Fruit fly (Drosophila melanogaster) whole organism, embryonic: ENCODE measurements around the gene CG33325.

Source experiments
- Abd-B ChIP-seq: fragments of 200-800 bp; sonication (Bioruptor generic); optimal IDR thresholded peaks from 2 replicates; lab custom pipeline; 2018; ENCODE audit warnings: missing biosample characterization, mild to moderate bottlenecking, missing genetic modification characterization, moderate library complexity
- Bgb ChIP-seq: fragments of 200-800 bp; sonication (Bioruptor generic); IDR thresholded peaks from 2 replicates; pipeline ENCODE4 v1.3.6; 2022; ENCODE audit warnings: missing biosample characterization, missing genetic modification characterization; ENCODE audit not compliant: partially characterized antibody
- CG10462 ChIP-seq: fragments of 200-800 bp; sonication (Bioruptor generic); optimal IDR thresholded peaks from 2 replicates; lab custom pipeline; 2016; ENCODE audit warnings: missing biosample characterization, missing genetic modification characterization
- CG11696 ChIP-seq: fragments of 200-800 bp; sonication (Bioruptor generic); IDR thresholded peaks from 2 replicates; pipeline ENCODE4 v1.3.6; 2022; ENCODE audit warnings: missing biosample characterization, missing genetic modification characterization
- CG12299 ChIP-seq: fragments of 200-800 bp; sonication (Bioruptor generic); optimal IDR thresholded peaks from 2 replicates; lab custom pipeline; 2018; ENCODE audit warnings: missing biosample characterization, mild to moderate bottlenecking, missing genetic modification characterization
- CG12769 ChIP-seq: fragments of 200-800 bp; sonication (Bioruptor generic); optimal IDR thresholded peaks from 2 replicates; lab custom pipeline; 2019; ENCODE audit warnings: missing biosample characterization, mild to moderate bottlenecking, missing genetic modification characterization, moderate library complexity
- CG15269 ChIP-seq: fragments of 200-800 bp; sonication (Bioruptor generic); optimal IDR thresholded peaks from 2 replicates; lab custom pipeline; 2018; ENCODE audit warnings: missing biosample characterization, mild to moderate bottlenecking, missing genetic modification characterization, moderate library complexity
- CG15514 ChIP-seq: fragments of 200-800 bp; sonication (Bioruptor generic); optimal IDR thresholded peaks from 3 replicates; lab custom pipeline; 2017; ENCODE audit warnings: missing biosample characterization, missing genetic modification characterization, mild to moderate bottlenecking, moderate library complexity, missing genetic modification reagents
- CG18764 ChIP-seq: fragments of 200-800 bp; sonication (Bioruptor generic); optimal IDR thresholded peaks from 3 replicates; lab custom pipeline; 2016; ENCODE audit warnings: missing biosample characterization, missing genetic modification characterization
- CG2199 ChIP-seq: fragments of 200-800 bp; sonication (Bioruptor generic); IDR thresholded peaks from 3 replicates; pipeline ENCODE4 v1.3.6; 2022; ENCODE audit warnings: missing biosample characterization, missing genetic modification characterization
- CG30020 ChIP-seq: fragments of 200-800 bp; optimal IDR thresholded peaks from 2 replicates; lab custom pipeline; 2019; ENCODE audit warnings: missing biosample characterization, mild to moderate bottlenecking, missing genetic modification characterization, moderate library complexity
- CG31224 ChIP-seq: fragments of 200-800 bp; sonication (Bioruptor generic); IDR thresholded peaks from 2 replicates; pipeline ENCODE4 v1.3.6; 2022; ENCODE audit warnings: missing biosample characterization, missing genetic modification characterization
- CG4328 ChIP-seq: fragments of 200-800 bp; sonication (Bioruptor generic); optimal IDR thresholded peaks from 3 replicates; lab custom pipeline; 2017; ENCODE audit warnings: missing biosample characterization, missing genetic modification reagents, missing genetic modification characterization
- CG4730 ChIP-seq: fragments of 200-800 bp; sonication (Bioruptor generic); IDR thresholded peaks from 2 replicates; pipeline ENCODE4 v1.3.6; 2022; ENCODE audit warnings: missing biosample characterization, missing genetic modification characterization
- CG6791 ChIP-seq: fragments of 200-800 bp; sonication (Bioruptor generic); IDR thresholded peaks from 3 replicates; pipeline ENCODE4 v1.3.6; 2022; ENCODE audit warnings: missing biosample characterization, missing genetic modification characterization; ENCODE audit not compliant: partially characterized antibody
- CG7271 ChIP-seq: fragments of 200-800 bp; sonication (Bioruptor generic); optimal IDR thresholded peaks from 2 replicates; lab custom pipeline; 2018; ENCODE audit warnings: missing biosample characterization, mild to moderate bottlenecking, missing genetic modification characterization, moderate library complexity
- CG8089 ChIP-seq: fragments of 200-800 bp; sonication (Bioruptor generic); optimal IDR thresholded peaks from 3 replicates; lab custom pipeline; 2016; ENCODE audit warnings: missing biosample characterization, missing genetic modification characterization
- CG9215 ChIP-seq: fragments of 200-800 bp; sonication (Bioruptor generic); IDR thresholded peaks from 2 replicates; pipeline ENCODE4 v1.3.6; 2022; ENCODE audit warnings: missing biosample characterization, missing genetic modification characterization
- D19A ChIP-seq: fragments of 200-800 bp; optimal IDR thresholded peaks from 3 replicates; lab custom pipeline; 2019; ENCODE audit warnings: missing biosample characterization, mild to moderate bottlenecking, missing genetic modification characterization, moderate library complexity
- Dref ChIP-seq: fragments of 200-800 bp; sonication (Bioruptor generic); IDR thresholded peaks from 2 replicates; pipeline ENCODE4 v1.3.6; 2022; ENCODE audit warnings: missing biosample characterization, missing genetic modification characterization
- Eip74EF ChIP-seq, 2 experiments: fragments of 200-800 bp in 1 of 2; fragments of >200 bp in 1 of 2; sonication (Bioruptor generic) in 1 of 2; optimal IDR thresholded peaks; 2 replicates each; lab custom pipeline; 2017 to 2019; ENCODE audit warnings: missing biosample characterization in 2 of 2, missing genetic modification characterization in 2 of 2, mild to moderate bottlenecking in 1 of 2, moderate library complexity in 1 of 2
- Hr51 ChIP-seq, 2 experiments: fragments of 200-800 bp; sonication (Bioruptor generic); optimal IDR thresholded peaks; 2 replicates in 1 of 2; 3 replicates in 1 of 2; lab custom pipeline; 2016 to 2018; ENCODE audit warnings: missing biosample characterization in 2 of 2, missing genetic modification characterization in 2 of 2, mild to moderate bottlenecking in 1 of 2, moderate library complexity in 1 of 2
- Lhr ChIP-seq: fragments of 200-800 bp; sonication (Bioruptor generic); optimal IDR thresholded peaks from 3 replicates; lab custom pipeline; 2017; ENCODE audit warnings: mild to moderate bottlenecking, missing biosample characterization, missing genetic modification reagents, missing genetic modification characterization
- MESR4 ChIP-seq: fragments of 200-800 bp; sonication (Bioruptor generic); optimal IDR thresholded peaks from 2 replicates; lab custom pipeline; 2018; ENCODE audit warnings: missing biosample characterization, mild to moderate bottlenecking, missing genetic modification characterization, moderate library complexity
- Max ChIP-seq: fragments of 200-800 bp; sonication (Bioruptor generic); optimal IDR thresholded peaks from 2 replicates; lab custom pipeline; 2016; ENCODE audit warnings: missing biosample characterization, mild to moderate bottlenecking, missing genetic modification characterization
- Mes4 ChIP-seq: fragments of 200-800 bp; sonication (Bioruptor generic); optimal IDR thresholded peaks from 2 replicates; lab custom pipeline; 2016; ENCODE audit warnings: missing biosample characterization, missing genetic modification characterization
- Ravus ChIP-seq: fragments of 200-800 bp; sonication (Bioruptor generic); IDR thresholded peaks from 2 replicates; pipeline ENCODE4 v1.3.6; 2022; ENCODE audit warnings: missing biosample characterization, missing genetic modification characterization
- Xrp1 ChIP-seq: fragments of 200-800 bp; sonication (Bioruptor generic); IDR thresholded peaks from 2 replicates; pipeline ENCODE4 v1.3.6; 2022; ENCODE audit warnings: missing biosample characterization, missing genetic modification characterization
- ac ChIP-seq: fragments of 200-800 bp; sonication (Bioruptor generic); optimal IDR thresholded peaks from 3 replicates; lab custom pipeline; 2017; ENCODE audit warnings: missing biosample characterization, mild to moderate bottlenecking, missing genetic modification characterization
- ato ChIP-seq: fragments of 200-800 bp; sonication (Bioruptor generic); IDR thresholded peaks from 2 replicates; pipeline ENCODE4 v1.3.6; 2022; ENCODE audit warnings: missing biosample characterization, missing genetic modification characterization; ENCODE audit not compliant: partially characterized antibody
- bsh ChIP-seq, 2 experiments: fragments of 200-800 bp; sonication (Bioruptor generic); optimal IDR thresholded peaks; 2 replicates each; lab custom pipeline; 2017 to 2018; ENCODE audit warnings: mild to moderate bottlenecking in 2 of 2, missing biosample characterization in 2 of 2, missing genetic modification characterization in 2 of 2, moderate library complexity in 1 of 2
- chn ChIP-seq: fragments of 200-800 bp; sonication (Bioruptor generic); optimal IDR thresholded peaks from 2 replicates; lab custom pipeline; 2016; ENCODE audit warnings: missing biosample characterization, missing genetic modification characterization
- crol ChIP-seq: fragments of 200-800 bp; sonication (Bioruptor generic); IDR thresholded peaks from 2 replicates; pipeline ENCODE4 v1.3.6; 2022; ENCODE audit warnings: missing biosample characterization, missing genetic modification characterization
- dimm ChIP-seq: fragments of 200-800 bp; sonication (Bioruptor generic); IDR thresholded peaks from 2 replicates; pipeline ENCODE4 v1.3.6; 2022; ENCODE audit warnings: missing biosample characterization, missing genetic modification characterization
- eve ChIP-seq, 2 experiments: fragments of >200 bp; optimal IDR thresholded peaks; 2 replicates each; lab custom pipeline; 2017; ENCODE audit warnings: missing biosample characterization in 2 of 2, missing genetic modification characterization in 2 of 2
- fd3F ChIP-seq: fragments of 200-800 bp; sonication (Bioruptor generic); optimal IDR thresholded peaks from 2 replicates; lab custom pipeline; 2018; ENCODE audit warnings: missing biosample characterization, mild to moderate bottlenecking, missing genetic modification characterization, moderate library complexity
- ftz-f1 ChIP-seq: fragments of 200-800 bp; sonication (Bioruptor generic); optimal IDR thresholded peaks from 2 replicates; lab custom pipeline; 2016; ENCODE audit warnings: missing biosample characterization, missing genetic modification characterization
- gro ChIP-seq: fragments of 200-800 bp; sonication (Bioruptor generic); optimal IDR thresholded peaks from 2 replicates; lab custom pipeline; 2016; ENCODE audit warnings: missing biosample characterization, missing genetic modification characterization
- her ChIP-seq: fragments of 200-800 bp; sonication (Bioruptor generic); optimal IDR thresholded peaks from 2 replicates; lab custom pipeline; 2016; ENCODE audit warnings: missing biosample characterization, missing genetic modification characterization
- jing ChIP-seq: fragments of 200-800 bp; sonication (Bioruptor generic); optimal IDR thresholded peaks from 2 replicates; lab custom pipeline; 2018; ENCODE audit warnings: missing biosample characterization, mild to moderate bottlenecking, missing genetic modification characterization
- kni ChIP-seq: fragments of 200-800 bp; sonication (Bioruptor generic); optimal IDR thresholded peaks from 3 replicates; lab custom pipeline; 2017; ENCODE audit warnings: mild to moderate bottlenecking, missing biosample characterization, missing genetic modification reagents, missing genetic modification characterization
- lbe ChIP-seq: fragments of 200-800 bp; sonication (Bioruptor generic); optimal IDR thresholded peaks from 2 replicates; lab custom pipeline; 2016; ENCODE audit warnings: missing biosample characterization, mild to moderate bottlenecking, missing genetic modification characterization
- lmd ChIP-seq: fragments of 200-800 bp; sonication (Bioruptor generic); IDR thresholded peaks from 2 replicates; pipeline ENCODE4 v1.3.6; 2022; ENCODE audit warnings: missing biosample characterization, missing genetic modification characterization
- pfk ChIP-seq: fragments of 200-800 bp; sonication (Bioruptor generic); optimal IDR thresholded peaks from 2 replicates; lab custom pipeline; 2018; ENCODE audit warnings: missing biosample characterization, mild to moderate bottlenecking, missing genetic modification characterization, moderate library complexity
- ranshi ChIP-seq: fragments of 200-800 bp; sonication (Bioruptor generic); IDR thresholded peaks from 2 replicates; pipeline ENCODE4 v1.3.6; 2022; ENCODE audit warnings: missing biosample characterization, missing genetic modification characterization
- schlank ChIP-seq: fragments of 200-800 bp; sonication (Bioruptor generic); optimal IDR thresholded peaks from 2 replicates; lab custom pipeline; 2018; ENCODE audit warnings: missing biosample characterization, mild to moderate bottlenecking, missing genetic modification characterization
- slou ChIP-seq: fragments of 200-800 bp; sonication (Bioruptor generic); optimal IDR thresholded peaks from 3 replicates; lab custom pipeline; 2016; ENCODE audit warnings: missing biosample characterization, missing genetic modification characterization
- unc-4 ChIP-seq: fragments of 200-800 bp; sonication (Bioruptor generic); IDR thresholded peaks from 2 replicates; pipeline ENCODE4 v1.3.6; 2022; ENCODE audit warnings: missing biosample characterization, missing genetic modification characterization; ENCODE audit not compliant: partially characterized antibody

CG33325 gene

dm6 chr3R:8659200-8659897 is 20.5 kb downstream of the CG33325 start (continued):
- TF ChIP-seq CG8089 (peak; percentile 30), her (GFP tag; lab: Kevin White, UChicago) (peak; percentile 52), Eip74EF (GFP tag; optimal IDR thresholded peaks at IDR 0.05; lab: Kevin White, UChicago) (peak in 1 of 2 experiments; percentile 32), Mes4 (no peak), Hr51 (GFP tag; optimal IDR thresholded peaks at IDR 0.05; lab: Kevin White, UChicago) (peak; percentile 14 to 67), gro (GFP tag; lab: Kevin White, UChicago) (peak; percentile 35), CG4328 (GFP tag; lab: Kevin White, UChicago) (peak; percentile 47), bsh (GFP tag; optimal IDR thresholded peaks at IDR 0.05; lab: Kevin White, UChicago) (peak in 1 of 2 experiments; percentile 61), kni (GFP tag; lab: Kevin White, UChicago) (no peak), ato (GFP tag; lab: Robert Waterston, UW) (0 out of 2 replicates have a peak, but pooled peaks have one; percentile 23), Bgb (GFP tag; lab: Robert Waterston, UW) (peak; percentile 32; the same call in 1 of the 2 replicates), Lhr (GFP tag; lab: Kevin White, UChicago) (no peak), CG4730 (no peak), ranshi (0 out of 2 replicates have a peak, but pooled peaks have one; percentile 9), pfk (GFP tag; lab: Kevin White, UChicago) (peak; percentile 43), CG9215 (GFP tag; lab: Robert Waterston, UW) (peak; percentile 33; the same call in 1 of the 2 replicates), ac (GFP tag; lab: Kevin White, UChicago) (no peak), fd3F (GFP tag; lab: Kevin White, UChicago) (peak; percentile 60), Xrp1 (GFP tag; lab: Robert Waterston, UW) (peak; percentile 42), CG15269 (tag; lab: Kevin White, UChicago) (peak; percentile 72), MESR4 (GFP tag; lab: Kevin White, UChicago) (peak; percentile 33), lmd (GFP tag; lab: Robert Waterston, UW) (peak; percentile 23; the same call in 1 of the 2 replicates), Dref (GFP tag; lab: Robert Waterston, UW) (0 out of 2 replicates have a peak, but pooled peaks have one; percentile 2), CG12769 (peak; percentile 64), lbe (GFP tag; lab: Kevin White, UChicago) (peak; percentile 6), jing (no peak), CG2199 (peak; percentile 94), CG10462 (GFP tag; lab: Kevin White, UChicago) (no peak), Ravus (GFP tag; lab: Robert Waterston, UW) (no peak), CG11696 (GFP tag; lab: Robert Waterston, UW) (no peak), CG6791 (GFP tag; lab: Robert Waterston, UW) (no peak), schlank (peak; percentile 29), chn (GFP tag; lab: Kevin White, UChicago) (peak; percentile 28), Abd-B (GFP tag; lab: Kevin White, UChicago) (peak; percentile 27), Max (GFP tag; lab: Kevin White, UChicago) (no peak), CG12299 (peak; percentile 69), D19A (tag; lab: Kevin White, UChicago) (peak; percentile 66), CG7271 (tag; lab: Kevin White, UChicago) (no peak), CG15514 (GFP tag; lab: Kevin White, UChicago) (peak; percentile 77), CG30020 (tag; lab: Kevin White, UChicago) (no peak), eve (GFP tag; optimal IDR thresholded peaks at IDR 0.05; lab: Kevin White, UChicago) (no peak), CG18764 (GFP tag; lab: Kevin White, UChicago) (peak; percentile 26), dimm (GFP tag; lab: Robert Waterston, UW) (no peak), CG31224 (GFP tag; lab: Robert Waterston, UW) (peak; percentile 36; the same call in 1 of the 2 replicates), ftz-f1 (GFP tag; lab: Kevin White, UChicago) (peak; percentile 89), slou (GFP tag; lab: Kevin White, UChicago) (peak; percentile 32), crol (GFP tag; lab: Robert Waterston, UW) (no peak), unc-4 (GFP tag; lab: Robert Waterston, UW) (no peak)
